Fruit fly (Drosophila melanogaster) whole organism, embryonic: ENCODE measurements around the gene ppk17.

Experiments
- ATbp ChIP-seq: fragments of 200-800 bp; sonication (Bioruptor generic); optimal IDR thresholded peaks from 2 replicates; lab custom pipeline; 2017; ENCODE audit warnings: missing biosample characterization, mild to moderate bottlenecking, missing genetic modification characterization, missing genetic modification reagents
- CG10147 ChIP-seq: fragments of 200-800 bp; sonication (Bioruptor generic); optimal IDR thresholded peaks from 2 replicates; lab custom pipeline; 2019; ENCODE audit warnings: missing biosample characterization, mild to moderate bottlenecking, missing genetic modification characterization, moderate library complexity
- CG11456 ChIP-seq: fragments of 200-800 bp; sonication (Bioruptor generic); IDR thresholded peaks from 3 replicates; pipeline ENCODE4 v1.3.6; 2022; ENCODE audit warnings: missing biosample characterization, missing genetic modification characterization
- CG12155 ChIP-seq: fragments of 200-800 bp; sonication (Bioruptor generic); optimal IDR thresholded peaks from 3 replicates; lab custom pipeline; 2016; ENCODE audit warnings: missing biosample characterization, missing genetic modification characterization
- CG12769 ChIP-seq: fragments of 200-800 bp; sonication (Bioruptor generic); optimal IDR thresholded peaks from 2 replicates; lab custom pipeline; 2019; ENCODE audit warnings: missing biosample characterization, mild to moderate bottlenecking, missing genetic modification characterization, moderate library complexity
- CG13287 ChIP-seq: fragments of 200-800 bp; sonication (Bioruptor generic); IDR thresholded peaks from 2 replicates; pipeline ENCODE4 v1.3.6; 2022; ENCODE audit warnings: missing biosample characterization, missing genetic modification characterization; ENCODE audit not compliant: partially characterized antibody
- CG1602 ChIP-seq: fragments of 200-800 bp; sonication (Bioruptor generic); optimal IDR thresholded peaks from 3 replicates; lab custom pipeline; 2016; ENCODE audit warnings: missing biosample characterization, missing genetic modification characterization
- CG16815 ChIP-seq: fragments of 200-800 bp; sonication (Bioruptor generic); optimal IDR thresholded peaks from 3 replicates; lab custom pipeline; 2017; ENCODE audit warnings: missing biosample characterization, mild to moderate bottlenecking, missing genetic modification characterization
- CG17802 ChIP-seq: fragments of 200-800 bp; sonication (Bioruptor generic); optimal IDR thresholded peaks from 2 replicates; lab custom pipeline; 2018; ENCODE audit warnings: missing biosample characterization, mild to moderate bottlenecking, missing genetic modification characterization, moderate library complexity
- CG18011 ChIP-seq: fragments of 200-800 bp; sonication (Bioruptor generic); optimal IDR thresholded peaks from 2 replicates; lab custom pipeline; 2017; ENCODE audit warnings: missing biosample characterization, missing genetic modification characterization, mild to moderate bottlenecking, moderate library complexity, missing genotype
- CG3065 ChIP-seq: fragments of 200-800 bp; sonication (Bioruptor generic); optimal IDR thresholded peaks from 2 replicates; lab custom pipeline; 2016; ENCODE audit warnings: missing biosample characterization, missing genetic modification characterization
- CG31365 ChIP-seq: fragments of 200-800 bp; sonication (Bioruptor generic); optimal IDR thresholded peaks from 2 replicates; lab custom pipeline; 2018; ENCODE audit warnings: missing biosample characterization, mild to moderate bottlenecking, missing genetic modification characterization
- CG3726 ChIP-seq: fragments of 200-800 bp; sonication (Bioruptor generic); IDR thresholded peaks from 3 replicates; pipeline ENCODE4, ENCODE4 v1.3.6; 2022; ENCODE audit warnings: missing biosample characterization, missing genetic modification characterization
- CG4707 ChIP-seq: fragments of 200-800 bp; sonication (Bioruptor generic); optimal IDR thresholded peaks from 2 replicates; lab custom pipeline; 2018; ENCODE audit warnings: missing biosample characterization, mild to moderate bottlenecking, missing genetic modification characterization, moderate library complexity
- CG5245 ChIP-seq: fragments of 200-800 bp; sonication (Bioruptor generic); optimal IDR thresholded peaks from 3 replicates; lab custom pipeline; 2016; ENCODE audit warnings: missing biosample characterization, missing genetic modification characterization
- CG6654 ChIP-seq: fragments of 200-800 bp; sonication (Bioruptor generic); optimal IDR thresholded peaks from 2 replicates; lab custom pipeline; 2017; ENCODE audit warnings: missing biosample characterization, mild to moderate bottlenecking, missing genetic modification characterization
- CG6791 ChIP-seq: fragments of 200-800 bp; sonication (Bioruptor generic); IDR thresholded peaks from 3 replicates; pipeline ENCODE4 v1.3.6; 2022; ENCODE audit warnings: missing biosample characterization, missing genetic modification characterization; ENCODE audit not compliant: partially characterized antibody
- CG7271 ChIP-seq: fragments of 200-800 bp; sonication (Bioruptor generic); optimal IDR thresholded peaks from 2 replicates; lab custom pipeline; 2018; ENCODE audit warnings: missing biosample characterization, mild to moderate bottlenecking, missing genetic modification characterization, moderate library complexity
- CG8944 ChIP-seq: fragments of 200-800 bp; sonication (Bioruptor generic); optimal IDR thresholded peaks from 3 replicates; lab custom pipeline; 2016; ENCODE audit warnings: missing biosample characterization, missing genetic modification characterization
- CG9215 ChIP-seq: fragments of 200-800 bp; sonication (Bioruptor generic); IDR thresholded peaks from 2 replicates; pipeline ENCODE4 v1.3.6; 2022; ENCODE audit warnings: missing biosample characterization, missing genetic modification characterization
- CG9609 ChIP-seq: fragments of 200-800 bp; sonication (Bioruptor generic); optimal IDR thresholded peaks from 3 replicates; lab custom pipeline; 2016; ENCODE audit warnings: missing biosample characterization, missing genetic modification characterization
- Chrac-16 ChIP-seq: fragments of 200-800 bp; sonication (Bioruptor generic); optimal IDR thresholded peaks from 3 replicates; lab custom pipeline; 2016; ENCODE audit warnings: missing biosample characterization, missing genetic modification characterization
- Doc2 ChIP-seq: fragments of 200-800 bp; sonication (Bioruptor generic); IDR thresholded peaks from 2 replicates; pipeline ENCODE4 v1.3.6; 2022; ENCODE audit warnings: missing biosample characterization, missing genetic modification characterization
- Dp ChIP-seq: fragments of 200-800 bp; sonication (Bioruptor generic); optimal IDR thresholded peaks from 2 replicates; lab custom pipeline; 2018; ENCODE audit warnings: missing biosample characterization, mild to moderate bottlenecking, missing genetic modification characterization, moderate library complexity
- Dref ChIP-seq: fragments of 200-800 bp; sonication (Bioruptor generic); IDR thresholded peaks from 2 replicates; pipeline ENCODE4 v1.3.6; 2022; ENCODE audit warnings: missing biosample characterization, missing genetic modification characterization
- Fer1 ChIP-seq: fragments of 200-800 bp; sonication (Bioruptor generic); optimal IDR thresholded peaks from 2 replicates; lab custom pipeline; 2017; ENCODE audit warnings: missing biosample characterization, mild to moderate bottlenecking, missing genetic modification characterization
- Lhr ChIP-seq: fragments of 200-800 bp; sonication (Bioruptor generic); optimal IDR thresholded peaks from 3 replicates; lab custom pipeline; 2017; ENCODE audit warnings: mild to moderate bottlenecking, missing biosample characterization, missing genetic modification reagents, missing genetic modification characterization
- Sox102F ChIP-seq: fragments of 200-800 bp; sonication (Bioruptor generic); optimal IDR thresholded peaks from 2 replicates; lab custom pipeline; 2018; ENCODE audit warnings: missing biosample characterization, mild to moderate bottlenecking, missing genetic modification characterization, moderate library complexity
- ac ChIP-seq: fragments of 200-800 bp; sonication (Bioruptor generic); optimal IDR thresholded peaks from 3 replicates; lab custom pipeline; 2017; ENCODE audit warnings: missing biosample characterization, mild to moderate bottlenecking, missing genetic modification characterization
- ash1 ChIP-seq: fragments of 200-800 bp; sonication (Bioruptor generic); optimal IDR thresholded peaks from 2 replicates; lab custom pipeline; 2018; ENCODE audit warnings: missing biosample characterization, mild to moderate bottlenecking, missing genetic modification characterization
- br ChIP-seq: fragments of >200 bp; optimal IDR thresholded peaks from 2 replicates; lab custom pipeline; 2017
- danr ChIP-seq: fragments of 200-800 bp; sonication (Bioruptor generic); IDR thresholded peaks from 2 replicates; pipeline ENCODE4 v1.3.6; 2022; ENCODE audit warnings: missing biosample characterization, missing genetic modification characterization
- exex ChIP-seq: fragments of 200-800 bp; sonication (Bioruptor generic); optimal IDR thresholded peaks from 4 replicates; lab custom pipeline; 2018; ENCODE audit warnings: missing biosample characterization, mild to moderate bottlenecking, missing genetic modification characterization, moderate library complexity
- gsb ChIP-seq: fragments of 200-800 bp; sonication (Bioruptor generic); IDR thresholded peaks from 2 replicates; pipeline ENCODE4 v1.3.6; 2022; ENCODE audit warnings: missing biosample characterization, missing genetic modification characterization
- h ChIP-seq: fragments of >200 bp; optimal IDR thresholded peaks from 2 replicates; lab custom pipeline; 2017
- insv ChIP-seq, 2 experiments: fragments of 200-800 bp; sonication (Bioruptor generic); optimal IDR thresholded peaks; 3 replicates each; lab custom pipeline; 2016 to 2018; ENCODE audit warnings: missing biosample characterization in 2 of 2, missing genetic modification characterization in 2 of 2
- klu ChIP-seq: fragments of 200-800 bp; sonication (Bioruptor generic); IDR thresholded peaks from 2 replicates; pipeline ENCODE4 v1.3.6; 2022; ENCODE audit warnings: missing biosample characterization, missing genetic modification characterization
- mld ChIP-seq: fragments of 200-800 bp; sonication (Bioruptor generic); IDR thresholded peaks from 3 replicates; pipeline ENCODE4 v1.3.6; 2022; ENCODE audit warnings: missing biosample characterization, missing genetic modification characterization; ENCODE audit not compliant: partially characterized antibody
- nau ChIP-seq: fragments of 200-800 bp; sonication (Bioruptor generic); optimal IDR thresholded peaks from 3 replicates; lab custom pipeline; 2017; ENCODE audit warnings: missing biosample characterization, mild to moderate bottlenecking, missing genetic modification characterization, missing genetic modification reagents
- nom ChIP-seq: fragments of 200-800 bp; sonication (Bioruptor generic); optimal IDR thresholded peaks from 2 replicates; lab custom pipeline; 2017; ENCODE audit warnings: missing biosample characterization, missing genetic modification characterization, mild to moderate bottlenecking, moderate library complexity, missing genetic modification reagents
- org-1 ChIP-seq: fragments of 200-800 bp; sonication (Bioruptor generic); optimal IDR thresholded peaks from 2 replicates; lab custom pipeline; 2017; ENCODE audit warnings: missing biosample characterization, missing genetic modification characterization
- otp ChIP-seq: fragments of 200-800 bp; sonication (Bioruptor generic); IDR thresholded peaks from 3 replicates; pipeline ENCODE4, ENCODE4 v1.3.6; 2022; ENCODE audit warnings: missing biosample characterization, missing genetic modification characterization
- psq ChIP-seq: fragments of 200-800 bp; sonication (Bioruptor generic); optimal IDR thresholded peaks from 2 replicates; lab custom pipeline; 2017; ENCODE audit warnings: missing biosample characterization, missing genetic modification characterization
- repo ChIP-seq: fragments of 200-800 bp; sonication (Bioruptor generic); optimal IDR thresholded peaks from 2 replicates; lab custom pipeline; 2016; ENCODE audit warnings: missing biosample characterization, missing genetic modification characterization
- rib ChIP-seq: fragments of 200-800 bp; sonication (Bioruptor generic); IDR thresholded peaks from 2 replicates; pipeline ENCODE4 v1.3.6; 2022; ENCODE audit warnings: missing biosample characterization, missing genetic modification characterization
- run ChIP-seq: fragments of 200-800 bp; sonication (Bioruptor generic); optimal IDR thresholded peaks from 3 replicates; lab custom pipeline; 2018; ENCODE audit warnings: missing biosample characterization, mild to moderate bottlenecking, missing genetic modification characterization
- sens-2 ChIP-seq: fragments of 200-800 bp; sonication (Bioruptor generic); IDR thresholded peaks from 2 replicates; pipeline ENCODE4 v1.3.6; 2022; ENCODE audit warnings: missing biosample characterization, missing genetic modification characterization
- sob ChIP-seq: fragments of 200-800 bp; sonication (Bioruptor generic); IDR thresholded peaks from 2 replicates; pipeline ENCODE4 v1.3.6; 2022; ENCODE audit warnings: missing biosample characterization, missing genetic modification characterization
- ttk ChIP-seq: fragments of 200-800 bp; sonication (Bioruptor generic); IDR thresholded peaks from 2 replicates; pipeline ENCODE4 v2.1.2; 2022; ENCODE audit warnings: missing biosample characterization, missing genetic modification characterization

Gene ppk17

DNA sequence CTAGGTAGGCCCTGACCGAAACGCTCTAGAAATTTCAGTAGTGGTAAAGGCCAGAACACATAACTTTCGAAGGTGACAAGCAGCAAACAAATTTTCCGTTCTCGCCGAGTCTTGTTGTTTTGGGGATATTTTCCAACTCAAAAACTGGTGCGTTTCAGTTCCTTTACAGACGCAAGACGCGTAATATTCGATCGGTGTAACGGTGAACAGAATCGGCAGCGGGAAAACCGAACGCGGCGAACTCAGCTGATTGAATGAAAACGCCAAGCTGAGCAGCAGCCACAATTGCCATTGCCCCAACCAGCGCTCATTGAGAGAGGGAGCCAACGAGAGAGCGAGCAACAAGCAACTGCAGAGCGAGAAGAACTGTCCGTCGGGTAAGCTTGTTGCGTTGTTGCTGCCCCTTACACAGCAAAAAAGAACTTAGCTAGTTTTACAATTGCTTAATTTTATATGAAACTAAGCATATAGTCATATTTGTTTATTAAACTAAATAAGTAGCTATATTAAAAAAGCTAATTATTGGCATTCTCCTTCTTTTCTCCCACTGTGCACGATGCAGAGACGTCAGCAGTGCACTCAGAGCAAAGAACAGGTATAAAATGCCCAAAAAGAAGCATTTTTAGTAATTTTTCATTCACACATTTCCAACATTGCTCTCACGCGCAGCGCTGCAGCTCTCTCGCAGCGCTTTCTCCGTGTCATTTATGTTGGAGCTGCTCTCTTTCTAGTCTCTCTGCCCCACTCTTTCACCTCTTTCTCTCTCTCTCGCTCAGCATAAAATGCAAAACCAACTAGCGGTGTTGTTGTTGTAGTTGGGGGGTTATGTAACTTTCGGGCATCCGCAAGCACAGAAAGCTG lies 44.3 kb downstream of the ppk17 start, which contains the start of the genes Cyt-c-d and CG31808 (continued):
- peak; percentile 96 for TF ChIP-seq otp (GFP tag; lab: Robert Waterston, UW)
- peak; percentile 96 for TF ChIP-seq run (tag; lab: Kevin White, UChicago)
- TF ChIP-seq exex (tag; lab: Kevin White, UChicago): peak; percentile 76
- TF ChIP-seq br (lab: Kevin White, UChicago): no peak
- peak; percentile 98 for TF ChIP-seq ATbp (GFP tag; lab: Kevin White, UChicago)
- peak; percentile 78 for TF ChIP-seq CG7271 (tag; lab: Kevin White, UChicago)
- TF ChIP-seq CG17802 (tag; lab: Kevin White, UChicago): peak; percentile 87
- TF ChIP-seq ash1: no peak
- peak; percentile 85 for TF ChIP-seq CG10147 (GFP tag; lab: Kevin White, UChicago)
- TF ChIP-seq repo (GFP tag; lab: Kevin White, UChicago): peak; percentile 88
- TF ChIP-seq psq (GFP tag; lab: Kevin White, UChicago): peak; percentile 75
- peak; percentile 93 for TF ChIP-seq danr
- TF ChIP-seq mld: no peak
- TF ChIP-seq CG6791: peak; percentile 42; the same call in 1 of the 3 replicates
- peak; percentile 94 for TF ChIP-seq gsb (GFP tag; lab: Robert Waterston, UW)
- TF ChIP-seq CG18011: peak; percentile 87
- peak; percentile 93 for TF ChIP-seq CG4707 (GFP tag; lab: Kevin White, UChicago)
- TF ChIP-seq nom: peak; percentile 89
- TF ChIP-seq Sox102F (GFP tag; lab: Kevin White, UChicago): peak; percentile 99
- TF ChIP-seq Dp (GFP tag; lab: Kevin White, UChicago): peak; percentile 11
- TF ChIP-seq CG16815 (GFP tag; lab: Kevin White, UChicago): peak; percentile 93
- peak; percentile 96 for TF ChIP-seq Chrac-16 (GFP tag; lab: Kevin White, UChicago)
- peak; percentile 89 for TF ChIP-seq CG3065
- peak; percentile 94 for TF ChIP-seq Lhr
- TF ChIP-seq CG9609 (GFP tag; lab: Kevin White, UChicago): peak; percentile 88
- peak; percentile 79 for TF ChIP-seq ac (GFP tag; lab: Kevin White, UChicago)
- peak; percentile 95; the same call in 1 of the 3 replicates for TF ChIP-seq CG3726 (GFP tag; lab: Robert Waterston, UW)
- peak; percentile 87 for TF ChIP-seq CG9215
- peak in 1 of 2 experiments; percentile 59 for TF ChIP-seq insv (GFP tag; optimal IDR thresholded peaks at IDR 0.05; lab: Kevin White, UChicago)
- peak; percentile 95 for TF ChIP-seq CG12769
- peak; percentile 87 for TF ChIP-seq klu (GFP tag; lab: Robert Waterston, UW)
- peak; percentile 95 for TF ChIP-seq CG5245 (GFP tag; lab: Kevin White, UChicago)
- TF ChIP-seq CG12155 (GFP tag; lab: Kevin White, UChicago): peak; percentile 93
- TF ChIP-seq h (lab: Kevin White, UChicago): no peak
- no peak for TF ChIP-seq Dref (GFP tag; lab: Robert Waterston, UW)
- TF ChIP-seq org-1 (GFP tag; lab: Kevin White, UChicago): peak; percentile 97
- TF ChIP-seq CG8944 (GFP tag; lab: Kevin White, UChicago): peak; percentile 90
- TF ChIP-seq CG31365 (tag; lab: Kevin White, UChicago): peak; percentile 72
- TF ChIP-seq nau (GFP tag; lab: Kevin White, UChicago): peak; percentile 98
- peak; percentile 16; the same call in 1 of the 2 replicates for TF ChIP-seq CG13287 (GFP tag; lab: Robert Waterston, UW)
- TF ChIP-seq CG1602: peak; percentile 96
- TF ChIP-seq ttk (GFP tag; lab: Robert Waterston, UW): peak; percentile 99
- peak; percentile 92 for TF ChIP-seq CG11456 (GFP tag; lab: Robert Waterston, UW)
- peak; percentile 83 for TF ChIP-seq Doc2 (GFP tag; lab: Robert Waterston, UW)
- TF ChIP-seq CG6654 (GFP tag; lab: Kevin White, UChicago): peak; percentile 88
- peak; percentile 89 for TF ChIP-seq rib (GFP tag; lab: Robert Waterston, UW)
- peak; percentile 98 for TF ChIP-seq sob (GFP tag; lab: Robert Waterston, UW)
- TF ChIP-seq Fer1 (GFP tag; lab: Kevin White, UChicago): peak; percentile 97
- TF ChIP-seq sens-2 (GFP tag; lab: Robert Waterston, UW): peak; percentile 91
